Worm (Caenorhabditis elegans): ENCODE results near the gene pgm-1.
"Not testable (repeated sequence)": the region's sequence is repeated elsewhere in the genome, so short reads cannot be mapped to it uniquely, and the experiment has no call there.

The pgm-1 gene

DNA sequence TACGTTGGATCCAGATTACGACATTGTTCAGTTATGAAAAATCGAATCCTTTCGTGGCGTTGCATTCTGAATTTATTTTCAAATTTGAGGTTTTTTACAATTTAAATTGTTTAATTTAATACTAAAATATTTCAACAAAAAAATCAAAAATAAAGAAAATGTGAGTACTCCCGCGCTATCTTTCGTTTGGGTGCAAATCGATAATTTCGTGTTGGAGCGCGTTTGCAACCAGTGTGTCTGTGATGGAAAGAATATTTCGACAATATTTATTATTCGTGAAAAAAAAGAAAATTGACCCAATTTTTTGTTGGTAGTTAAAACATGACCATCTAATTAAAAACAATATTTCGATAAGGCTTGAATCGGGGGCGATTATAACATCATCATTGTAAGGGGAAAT is 12.8 kb downstream of the pgm-1 start, which contains the start of gene R05F9.9 (continued):
- TF ChIP-seq F26F4.8 (GFP tag; conservative IDR thresholded peaks at IDR 0.05), result no peak

DNA sequence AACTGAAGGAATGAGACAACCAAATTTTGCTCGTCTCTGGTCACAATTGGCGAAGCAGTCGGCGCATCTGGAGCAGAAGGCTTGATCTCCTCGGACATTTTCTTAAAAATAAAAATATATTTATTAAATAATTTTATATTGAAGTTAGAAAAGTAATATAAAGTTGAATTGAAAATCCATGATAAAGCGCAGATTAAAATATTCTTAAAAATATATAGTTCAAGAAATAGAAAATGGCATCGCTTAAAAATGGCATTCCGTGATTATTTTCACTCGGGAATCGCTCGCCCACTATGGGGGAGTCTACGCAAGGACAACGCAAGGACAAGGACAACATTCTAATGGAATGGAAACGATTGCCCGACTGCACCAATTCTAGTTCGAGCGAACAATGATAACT is 14.5 kb downstream of the pgm-1 start, which contains the start of gene sgt-1:
sgt-1 (minus strand) TSS at position 101 of the 400 bp plus-strand sequence.
- not testable (repeated sequence) for TF ChIP-seq nhr-10 (tag; optimal IDR thresholded peaks at IDR 0.05); jun-1 (tag; optimal IDR thresholded peaks at IDR 0.05); tag-97 (GFP tag; IDR thresholded peaks at IDR 0.05)

DNA sequence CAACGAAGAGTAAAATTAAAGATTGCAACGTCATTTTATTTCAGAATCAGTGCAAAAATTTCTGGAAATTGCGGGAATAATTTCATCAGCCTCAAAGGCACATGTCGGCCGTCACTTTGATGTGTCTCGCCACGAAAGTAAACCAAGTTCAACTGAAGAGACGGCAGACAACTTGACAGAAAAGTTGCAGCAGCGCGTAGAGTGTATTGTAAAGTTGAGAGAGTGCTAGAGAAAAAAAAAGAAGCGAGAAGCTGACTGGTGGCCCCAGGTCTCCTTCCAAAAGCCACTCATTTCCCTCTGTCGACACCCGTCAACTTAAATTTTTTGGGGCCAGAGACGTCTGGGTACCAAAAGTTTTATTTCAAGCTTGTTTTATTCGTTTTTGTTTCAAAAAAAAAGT is 15.0 kb downstream of the pgm-1 start:
- peak; percentile 66; the same call in 1 of the 2 replicates for TF ChIP-seq ceh-20 (GFP tag; IDR thresholded peaks at IDR 0.05)
- peak; percentile 16 to 84 for TF ChIP-seq lsy-2 (tag; optimal IDR thresholded peaks at IDR 0.05)
- no peak for TF ChIP-seq ceh-32 (tag; optimal IDR thresholded peaks at IDR 0.05; ENCODE audit: poor library complexity)
- no peak for TF ChIP-seq unc-39 (tag; optimal IDR thresholded peaks at IDR 0.05)
- TF ChIP-seq T26A8.4 (GFP tag; IDR thresholded peaks at IDR 0.05), result 0 out of 2 replicates have a peak, but pooled peaks have one; percentile 37
- TF ChIP-seq unc-130 (GFP tag; optimal IDR thresholded peaks at IDR 0.05), result peak; percentile 64
- no peak for TF ChIP-seq daf-12 (tag; optimal IDR thresholded peaks at IDR 0.05)
- no peak for TF ChIP-seq nhr-10 (tag; optimal IDR thresholded peaks at IDR 0.05)
- peak; percentile 11 for TF ChIP-seq nhr-102 (tag; optimal IDR thresholded peaks at IDR 0.05)
- TF ChIP-seq ztf-11 (tag; optimal IDR thresholded peaks at IDR 0.05), result no peak
- TF ChIP-seq zip-2 (tag; optimal IDR thresholded peaks at IDR 0.05), result no peak
- TF ChIP-seq aha-1 (tag), result no peak
- no peak for TF ChIP-seq F49E8.2 (tag; optimal IDR thresholded peaks at IDR 0.05; ENCODE audit: borderline replicate concordance)
- TF ChIP-seq mes-2 (tag; optimal IDR thresholded peaks at IDR 0.05; ENCODE audit: poor library complexity, severe bottlenecking), result peak; percentile 79
- no peak for TF ChIP-seq zfp-2 (tag; optimal IDR thresholded peaks at IDR 0.05)
- TF ChIP-seq Y75B8A.6 (GFP tag; IDR thresholded peaks at IDR 0.05), result no peak
- TF ChIP-seq mep-1 (tag; optimal IDR thresholded peaks at IDR 0.05), result peak; percentile 78
- TF ChIP-seq arid-1 (GFP tag; conservative IDR thresholded peaks at IDR 0.05), result peak; percentile 68; the same call in 1 of the 2 replicates
- TF ChIP-seq mdl-1 (tag; optimal IDR thresholded peaks at IDR 0.05), result peak; percentile 37 to 86
- no peak for TF ChIP-seq madf-5 (GFP tag; IDR thresholded peaks at IDR 0.05)
- TF ChIP-seq dve-1 (tag; optimal IDR thresholded peaks at IDR 0.05; ENCODE audit: insufficient read depth), result peak; percentile 75
- TF ChIP-seq hmg-1.1 (GFP tag; IDR thresholded peaks at IDR 0.05), result peak; percentile 79
- 0 out of 2 replicates have a peak, but pooled peaks have one; percentile 11 for TF ChIP-seq set-16 (GFP tag; IDR thresholded peaks at IDR 0.05)
- no peak for TF ChIP-seq zip-11 (GFP tag; IDR thresholded peaks at IDR 0.05)
- TF ChIP-seq nhr-11 (tag; optimal IDR thresholded peaks at IDR 0.05), result peak; percentile 71
- TF ChIP-seq snpc-4 (tag; optimal IDR thresholded peaks at IDR 0.05), result peak; percentile 7
- no peak for TF ChIP-seq mxl-2 (GFP tag; conservative IDR thresholded peaks at IDR 0.05)
- no peak for TF ChIP-seq ZK546.5 (tag; optimal IDR thresholded peaks at IDR 0.05)
- TF ChIP-seq ceh-28 (tag; optimal IDR thresholded peaks at IDR 0.05), result no peak
- TF ChIP-seq dmd-9 (GFP tag; IDR thresholded peaks at IDR 0.05), result no peak
- no peak for TF ChIP-seq zag-1 (tag; optimal IDR thresholded peaks at IDR 0.05)
- peak; percentile 33 for TF ChIP-seq fkh-10 (GFP tag; optimal IDR thresholded peaks at IDR 0.05)
- TF ChIP-seq egl-27 (tag; optimal IDR thresholded peaks at IDR 0.05), result no peak
- no peak for TF ChIP-seq attf-4 (tag; optimal IDR thresholded peaks at IDR 0.05)
- TF ChIP-seq skn-1 (tag; optimal IDR thresholded peaks at IDR 0.05), result no peak
- peak; percentile 25 for TF ChIP-seq T20F7.1 (GFP tag; optimal IDR thresholded peaks at IDR 0.05)
- TF ChIP-seq ceh-62 (tag; optimal IDR thresholded peaks at IDR 0.05), result no peak
- no peak for TF ChIP-seq snpc-1.2 (GFP tag; IDR thresholded peaks at IDR 0.05)
- TF ChIP-seq lin-39 (tag; optimal IDR thresholded peaks at IDR 0.05), result no peak
- TF ChIP-seq Y5F2A.4 (GFP tag; optimal IDR thresholded peaks at IDR 0.05), result no peak
- TF ChIP-seq lin-29 (GFP tag; IDR thresholded peaks at IDR 0.05), result no peak
- no peak for TF ChIP-seq nhr-41 (GFP tag; IDR thresholded peaks at IDR 0.05)
- no peak for TF ChIP-seq lim-7 (GFP tag; IDR thresholded peaks at IDR 0.05)
- TF ChIP-seq daf-8 (GFP tag; IDR thresholded peaks at IDR 0.05), result no peak
- peak; percentile 60 for TF ChIP-seq lin-13 (GFP tag; optimal IDR thresholded peaks at IDR 0.05)

Data from whole organism, L4 larva.